Worm (Caenorhabditis elegans): ENCODE measurements around the gene lin-66.

ce11 chrIV:13878123-13878522, 9.8 kb upstream of the lin-66 start:
- TF ChIP-seq elt-1 (tag; optimal IDR thresholded peaks at IDR 0.05; ENCODE audit: borderline replicate concordance, insufficient read depth) (no peak), tbx-8 (GFP tag; optimal IDR thresholded peaks at IDR 0.05) (no peak), mep-1 (tag; optimal IDR thresholded peaks at IDR 0.05) (no peak), ceh-43 (GFP tag; optimal IDR thresholded peaks at IDR 0.05) (no peak), pha-4 (tag; optimal IDR thresholded peaks at IDR 0.05) (no peak), ceh-83 (GFP tag; optimal IDR thresholded peaks at IDR 0.05) (no peak), nhr-28 (tag; optimal IDR thresholded peaks at IDR 0.05) (no peak), lsy-2 (tag; optimal IDR thresholded peaks at IDR 0.05) (no peak), lin-13 (tag; optimal IDR thresholded peaks at IDR 0.05) (no peak), mab-5 (tag; optimal IDR thresholded peaks at IDR 0.05) (no peak), unc-62 (GFP tag; optimal IDR thresholded peaks at IDR 0.05) (no peak), ztf-11 (tag; optimal IDR thresholded peaks at IDR 0.05) (no peak), blmp-1 (tag; optimal IDR thresholded peaks at IDR 0.05) (no peak), nhr-76 (tag; optimal IDR thresholded peaks at IDR 0.05) (no peak)
